Fruit fly (Drosophila melanogaster) whole organism, pupa: ENCODE data around the gene Tailor.

Experiments used
- CG12605 ChIP-seq: fragments of 200-800 bp; sonication (Bioruptor generic); IDR thresholded peaks from 2 replicates; pipeline ENCODE4 v1.3.6; 2022; ENCODE audit warnings: missing biosample characterization, missing genetic modification characterization
- CG17806 ChIP-seq: fragments of 200-800 bp; sonication (Bioruptor generic); optimal IDR thresholded peaks from 2 replicates; lab custom pipeline; 2018; ENCODE audit warnings: missing biosample characterization, mild to moderate bottlenecking, missing genetic modification characterization, moderate library complexity
- D1 ChIP-seq: fragments of 200-800 bp; sonication (Bioruptor generic); optimal IDR thresholded peaks from 2 replicates; lab custom pipeline; 2018; ENCODE audit warnings: missing biosample characterization, mild to moderate bottlenecking, missing genetic modification characterization, moderate library complexity
- Ets98B ChIP-seq: fragments of 200-800 bp; sonication (Bioruptor generic); IDR thresholded peaks from 2 replicates; pipeline ENCODE4 v1.3.6; 2022; ENCODE audit warnings: missing biosample characterization, missing genetic modification characterization
- Pif1B ChIP-seq: fragments of 200-800 bp; sonication (Bioruptor generic); optimal IDR thresholded peaks from 3 replicates; lab custom pipeline; 2016; ENCODE audit warnings: missing biosample characterization, missing genetic modification characterization
- Snoo ChIP-seq: fragments of 200-800 bp; sonication (Bioruptor generic); optimal IDR thresholded peaks from 3 replicates; lab custom pipeline; 2017; ENCODE audit warnings: missing biosample characterization, mild to moderate bottlenecking, missing genetic modification characterization, inconsistent platforms
- rn ChIP-seq: fragments of 200-800 bp; sonication (Bioruptor generic); IDR thresholded peaks from 2 replicates; pipeline ENCODE4 v1.3.6; 2022; ENCODE audit warnings: missing biosample characterization, missing genetic modification characterization

- no peak for TF ChIP-seq Snoo (tag; lab: Kevin White, UChicago)
- no peak for TF ChIP-seq CG17806 (tag; lab: Kevin White, UChicago)
- TF ChIP-seq D1 (tag; lab: Kevin White, UChicago) = no peak
- TF ChIP-seq Ets98B (GFP tag; lab: Robert Waterston, UW) = no peak
- no peak for TF ChIP-seq Pif1B (GFP tag; lab: Kevin White, UChicago)
- TF ChIP-seq rn (GFP tag; lab: Robert Waterston, UW) = no peak
- TF ChIP-seq CG12605 (GFP tag; lab: Robert Waterston, UW) = no peak
Observed at dm6 chr3R:7087904-7088303, 2.0 kb upstream of the Tailor start.
